Worm (Caenorhabditis elegans) whole organism, midembryonic: Measurements from ENCODE around the gene T26C12.2.

Experiments used
- T22C8.4 ChIP-seq: fragments of 200-800 bp; sonication (Bioruptor generic); IDR thresholded peaks from 2 replicates; pipeline ENCODE4 v1.3.6; 2022; ENCODE audit warnings: missing genetic modification characterization, missing compliant biosample characterization
- cog-1 ChIP-seq: sonication (generic microtip); optimal IDR thresholded peaks from 2 replicates; lab custom pipeline; 2016; ENCODE audit warnings: missing genetic modification characterization, missing compliant biosample characterization
- flt-1 ChIP-seq: fragments of 200-800 bp; sonication (Bioruptor generic); IDR thresholded peaks from 2 replicates; pipeline ENCODE4 v1.3.6; 2022; ENCODE audit warnings: missing genetic modification characterization, missing compliant biosample characterization
- klf-2 ChIP-seq: fragments of 200-800 bp; sonication (Bioruptor generic); conservative IDR thresholded peaks from 2 replicates; pipeline ENCODE4 v1.3.6; 2022; ENCODE audit warnings: missing genetic modification reagents, missing genetic modification characterization, missing compliant biosample characterization
- med-1 ChIP-seq: sonication (generic microtip); optimal IDR thresholded peaks from 2 replicates; lab custom pipeline; 2017; ENCODE audit warnings: missing genetic modification characterization, mild to moderate bottlenecking, missing compliant biosample characterization, antibody characterized with exemption, missing genetic modification reagents; ENCODE audit not compliant: insufficient read depth
- ref-1 ChIP-seq: fragments of 200-800 bp; sonication (Bioruptor generic); conservative IDR thresholded peaks from 2 replicates; pipeline ENCODE4 v1.3.6; 2022; ENCODE audit warnings: missing genetic modification reagents, missing genetic modification characterization, missing compliant biosample characterization
- tab-1 ChIP-seq: fragments of 200-800 bp; sonication (Bioruptor generic); IDR thresholded peaks from 2 replicates; pipeline ENCODE4 v1.3.6; 2022; ENCODE audit warnings: missing genetic modification characterization, missing compliant biosample characterization
- ztf-23 ChIP-seq: fragments of 200-800 bp; sonication (Bioruptor generic); IDR thresholded peaks from 2 replicates; pipeline ENCODE4 v1.3.6; 2022; ENCODE audit warnings: missing genetic modification reagents, missing genetic modification characterization, missing compliant biosample characterization
- ztf-29 ChIP-seq: fragments of 200-800 bp; sonication (Bioruptor generic); IDR thresholded peaks from 2 replicates; pipeline ENCODE4 v1.3.6; 2022; ENCODE audit warnings: missing genetic modification reagents, missing genetic modification characterization, missing compliant biosample characterization

DNA sequence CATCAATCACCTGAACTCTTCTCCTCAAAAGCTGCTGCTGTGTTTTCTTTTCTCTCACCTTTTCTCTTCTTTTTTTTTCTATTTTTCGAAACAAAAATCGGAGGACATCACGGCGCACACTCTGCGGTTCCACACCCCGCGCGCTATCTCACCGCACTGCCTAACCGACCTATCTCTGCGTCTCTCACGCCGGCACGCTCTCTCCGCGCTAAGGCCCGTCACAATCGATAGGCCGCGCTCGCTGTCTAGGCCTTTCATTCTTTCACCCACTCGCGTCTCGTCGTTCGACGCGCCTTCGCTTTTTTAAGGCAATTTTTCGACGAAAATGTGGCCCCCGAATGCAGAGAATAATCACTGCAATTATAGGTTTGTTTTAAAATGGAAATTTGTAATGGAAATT lies 45.7 kb upstream of the T26C12.2 start, which contains the start of gene zip-11:
- TF ChIP-seq ztf-29 (GFP tag; lab: Robert Waterston, UW) (no peak), flt-1 (GFP tag; lab: Robert Waterston, UW) (no peak), klf-2 (GFP tag; lab: Robert Waterston, UW) (no peak), T22C8.4 (peak; percentile 62; the same call in 1 of the 2 replicates), ref-1 (GFP tag; lab: Robert Waterston, UW) (no peak), ztf-23 (GFP tag; lab: Robert Waterston, UW) (no peak), med-1 (no peak), cog-1 (tag; lab: Kevin White, UChicago) (no peak), tab-1 (GFP tag; lab: Robert Waterston, UW) (no peak)
